Fruit fly (Drosophila melanogaster): ENCODE measurements around the gene eIF3g1.
A peak's percentile ranks its signal among the peaks of the same experiment; 100 is the strongest.
"Not testable (repeated sequence)": the region's sequence is repeated elsewhere in the genome, so short reads cannot be mapped to it uniquely, and the experiment has no call there.

Gene eIF3g1

DNA sequence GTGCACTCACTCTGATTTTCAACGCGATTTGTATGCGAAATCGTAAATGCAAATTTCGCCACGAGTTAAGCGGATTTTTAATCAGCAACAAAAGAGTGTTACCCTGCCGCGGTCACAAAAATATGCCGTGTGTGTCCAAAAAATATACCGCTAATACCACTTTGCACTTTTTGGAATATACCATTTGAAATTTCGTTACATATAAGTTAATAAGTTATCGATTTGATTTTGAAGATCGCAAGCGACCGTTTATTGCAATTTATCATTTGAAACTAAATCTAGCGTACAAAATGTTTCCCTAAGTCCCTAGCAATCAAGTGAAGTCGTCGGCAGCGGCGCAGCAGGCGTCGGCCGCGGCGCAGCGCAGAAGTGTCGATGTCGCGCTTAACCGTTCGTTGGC lies at the start of gene eIF3g1:
TSS of gene eIF3g1 (minus strand) at position 101 of the 400 bp plus-strand sequence.
- not testable (repeated sequence) for TF ChIP-seq noc (tag; optimal IDR thresholded peaks at IDR 0.05)

DNA sequence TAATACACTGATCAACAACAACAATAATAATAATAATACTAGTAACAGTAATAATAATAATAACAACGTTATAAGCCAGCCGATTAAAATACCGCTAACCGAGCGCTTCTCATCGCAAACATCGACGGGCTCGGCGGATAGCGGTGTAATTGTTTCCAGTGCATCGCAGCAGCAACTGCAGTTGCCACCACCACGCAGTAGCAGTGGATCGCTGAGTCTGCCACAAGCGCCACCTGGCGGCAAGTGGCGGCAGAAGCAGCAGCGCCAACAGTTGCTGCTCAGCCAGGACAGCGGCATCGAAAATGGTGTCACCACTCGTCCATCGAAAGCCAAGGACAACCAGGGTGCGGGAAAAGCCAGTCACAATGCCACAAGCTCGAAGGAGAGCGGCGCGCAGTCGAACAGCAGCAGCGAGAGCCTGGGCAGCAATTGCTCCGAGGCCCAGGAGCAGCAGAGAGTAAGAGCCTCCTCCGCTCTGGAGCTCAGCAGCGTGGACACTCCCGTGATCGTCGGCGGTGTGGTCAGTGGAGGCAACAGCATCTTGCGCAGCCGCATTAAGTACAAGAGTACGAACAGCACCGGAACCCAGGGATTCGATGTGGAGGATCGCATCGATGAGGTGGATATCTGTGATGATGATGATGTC lies 49.4 kb upstream of the eIF3g1 start:
- TF ChIP-seq noc (tag; optimal IDR thresholded peaks at IDR 0.05), result no peak

DNA sequence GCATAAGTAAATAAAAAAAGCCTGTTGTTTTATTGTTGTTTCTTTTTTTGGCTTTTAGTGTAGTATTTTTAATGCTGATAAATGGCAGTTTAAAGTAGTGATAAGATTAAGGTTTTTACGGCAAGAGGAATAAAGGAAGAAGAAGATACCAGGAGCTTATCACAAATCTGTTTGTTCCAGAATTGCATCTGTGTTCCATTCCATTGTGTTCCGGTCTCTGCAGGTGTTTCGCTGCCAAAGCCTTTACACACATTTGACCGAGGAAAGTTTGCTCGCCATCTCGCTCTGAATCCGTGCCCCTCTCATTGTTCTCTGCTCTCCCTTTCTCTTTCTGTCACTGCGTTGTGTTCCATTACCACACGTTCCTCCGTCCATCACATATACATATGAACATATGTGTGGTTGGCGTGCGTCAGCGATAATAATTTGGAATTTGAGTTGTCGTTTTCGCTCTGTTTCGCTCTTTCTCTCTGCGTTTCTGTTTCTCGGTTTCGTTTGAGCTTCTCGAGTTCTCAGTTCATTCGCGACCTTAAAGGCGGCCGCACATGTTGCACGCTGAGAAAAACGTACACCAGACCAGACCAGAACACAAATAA lies 48.2 kb upstream of the eIF3g1 start:
- peak; percentile 69 for TF ChIP-seq noc (tag; optimal IDR thresholded peaks at IDR 0.05)

DNA sequence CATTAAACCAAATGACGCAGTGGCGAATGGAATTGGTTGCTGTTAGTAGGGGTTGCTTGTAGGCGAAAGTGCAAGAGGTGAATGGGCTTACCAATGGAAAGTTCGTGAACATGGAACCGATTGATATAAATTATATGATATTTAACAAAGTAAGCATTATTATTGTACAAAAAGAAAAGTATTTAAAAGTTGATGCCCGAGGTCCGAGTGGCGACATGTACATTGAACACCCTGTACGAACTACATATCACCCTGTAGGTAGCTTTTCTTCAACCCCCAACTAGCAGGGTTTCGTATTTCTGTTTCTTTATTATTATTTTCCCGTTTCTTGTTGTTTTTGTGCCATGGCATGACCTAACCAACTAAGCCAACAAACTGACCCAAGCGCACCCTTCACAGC lies 47.1 kb upstream of the eIF3g1 start:
- TF ChIP-seq noc (tag; optimal IDR thresholded peaks at IDR 0.05), result no peak

DNA sequence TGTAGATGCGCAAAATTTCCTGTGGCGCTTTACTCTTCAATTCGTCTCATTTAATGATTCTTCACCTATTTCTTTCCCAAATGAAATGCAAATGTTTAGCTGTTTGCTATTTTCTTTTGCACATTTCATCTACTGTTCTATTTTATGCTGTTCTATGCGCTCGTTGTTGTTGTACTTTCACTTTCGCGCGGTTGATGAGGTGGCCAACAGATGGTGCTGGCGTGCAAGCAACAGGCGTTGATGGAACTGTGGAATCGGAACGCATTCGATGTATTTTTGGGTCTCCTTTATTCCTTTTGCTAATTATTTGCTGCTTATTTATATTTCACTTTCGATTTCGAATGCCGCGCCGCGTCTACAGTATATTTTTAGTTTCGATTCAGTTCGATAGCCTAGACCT lies 45.9 kb upstream of the eIF3g1 start:
- no peak for TF ChIP-seq noc (tag; optimal IDR thresholded peaks at IDR 0.05)

DNA sequence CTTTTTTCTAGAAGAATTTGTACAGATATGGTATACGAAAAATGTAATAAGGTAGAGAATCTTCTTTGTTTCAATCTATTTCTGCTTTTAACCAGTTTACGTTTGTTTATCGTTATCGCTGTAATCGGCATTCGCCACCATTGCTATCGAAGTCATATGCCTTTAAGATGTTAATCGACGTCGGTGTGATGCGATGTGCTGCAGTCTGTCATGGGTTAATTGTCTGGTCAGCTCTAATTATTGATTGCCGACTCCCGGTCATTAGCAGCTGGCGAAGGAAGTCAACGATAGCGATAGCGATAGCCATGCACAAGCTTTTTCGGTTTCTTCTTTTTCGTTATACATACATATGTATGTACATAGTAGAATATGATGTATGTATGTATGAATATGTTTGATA lies 45.3 kb upstream of the eIF3g1 start:
- TF ChIP-seq noc (tag; optimal IDR thresholded peaks at IDR 0.05), result no peak

DNA sequence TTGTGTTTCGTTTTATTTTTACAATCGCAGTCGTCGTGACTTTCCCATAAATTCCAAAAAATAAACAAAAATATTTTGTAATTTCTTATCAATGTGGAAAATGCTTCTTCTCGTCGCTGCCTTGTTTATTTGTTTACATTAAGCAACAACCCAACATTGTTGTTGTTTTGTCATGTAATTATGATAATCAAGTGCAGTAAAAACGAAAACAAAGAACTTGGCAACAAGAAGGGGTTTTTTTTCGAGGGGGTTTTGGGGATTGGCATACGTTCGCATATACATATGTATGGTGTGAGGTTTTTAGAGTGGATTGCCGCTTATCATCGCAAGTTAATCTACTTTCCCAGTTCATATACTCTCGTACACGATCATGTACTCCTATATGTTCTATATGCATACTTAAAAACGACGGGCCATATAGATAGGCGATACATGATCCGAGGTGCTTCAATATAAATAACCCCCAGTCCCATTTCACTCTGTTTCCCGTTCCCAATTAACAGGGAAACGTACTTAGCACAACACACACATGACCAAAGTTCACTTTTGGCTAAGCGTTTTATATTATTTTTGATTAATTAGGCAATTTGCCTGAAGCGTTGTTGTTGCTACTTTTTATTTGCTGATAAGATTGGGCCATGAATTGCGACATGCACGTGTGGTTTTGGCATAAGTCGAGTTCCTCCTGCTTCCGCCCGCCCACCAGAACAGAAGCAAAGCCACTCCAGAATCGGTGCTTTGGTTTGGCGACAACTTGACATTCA lies 43.6 kb upstream of the eIF3g1 start:
- peak; percentile 80 for TF ChIP-seq noc (tag; optimal IDR thresholded peaks at IDR 0.05)

DNA sequence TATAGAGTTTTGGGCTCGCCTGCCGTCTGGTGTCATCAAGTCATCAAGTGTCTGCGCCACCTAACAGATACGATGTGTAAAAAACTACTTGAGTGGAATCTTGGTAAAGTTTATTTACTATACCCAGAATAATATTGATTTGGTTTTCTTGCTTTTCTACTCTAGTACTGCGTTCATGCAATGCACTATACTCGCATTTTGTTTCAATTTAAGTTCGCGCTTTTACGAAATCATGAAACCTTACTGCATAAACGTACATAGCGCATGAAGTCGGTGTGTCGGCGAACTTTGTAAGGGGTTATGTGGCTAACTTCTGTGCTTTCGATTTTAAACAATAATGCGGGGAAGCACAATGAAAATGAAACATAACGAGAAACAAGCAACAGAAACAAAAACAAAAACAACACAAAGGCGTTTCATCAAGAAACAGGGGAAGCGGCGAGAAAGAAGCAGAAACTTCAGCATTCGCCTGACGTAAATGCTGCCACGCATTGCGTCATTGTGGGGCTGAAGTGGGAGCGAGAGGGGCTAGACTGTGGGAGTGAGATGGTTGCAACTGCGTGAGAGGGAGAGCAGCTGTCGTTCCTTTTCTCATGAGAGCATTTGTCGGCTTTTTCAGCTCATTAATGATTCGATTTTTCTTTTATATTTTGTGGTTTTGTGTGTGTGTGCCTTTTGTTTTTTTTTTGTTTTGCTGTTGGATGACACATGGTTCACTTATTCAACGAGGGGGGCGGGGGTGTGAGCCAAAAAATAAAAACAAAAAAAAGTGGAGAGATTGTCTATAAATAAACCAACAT lies 42.2 kb upstream of the eIF3g1 start:
- TF ChIP-seq noc (tag; optimal IDR thresholded peaks at IDR 0.05), result no peak

DNA sequence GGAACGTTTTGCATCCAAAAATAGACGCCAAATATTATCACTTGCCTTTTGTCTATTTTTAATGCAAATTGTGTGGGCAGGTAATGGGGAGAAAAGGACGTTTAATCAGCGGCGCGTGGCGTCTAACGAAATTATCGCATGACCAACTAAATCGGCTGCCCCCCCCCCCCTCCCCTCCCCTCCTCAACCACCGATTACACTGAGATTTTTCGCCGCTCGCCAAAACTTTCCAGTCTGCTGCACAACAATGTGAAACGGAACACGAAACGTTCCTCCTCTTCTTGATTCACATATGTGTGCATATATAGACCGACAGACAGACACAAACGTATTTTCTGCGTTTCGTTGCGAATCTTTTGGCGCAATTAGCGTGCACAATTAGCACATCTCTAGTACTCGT lies 41.0 kb upstream of the eIF3g1 start:
- no peak for TF ChIP-seq noc (tag; optimal IDR thresholded peaks at IDR 0.05)

DNA sequence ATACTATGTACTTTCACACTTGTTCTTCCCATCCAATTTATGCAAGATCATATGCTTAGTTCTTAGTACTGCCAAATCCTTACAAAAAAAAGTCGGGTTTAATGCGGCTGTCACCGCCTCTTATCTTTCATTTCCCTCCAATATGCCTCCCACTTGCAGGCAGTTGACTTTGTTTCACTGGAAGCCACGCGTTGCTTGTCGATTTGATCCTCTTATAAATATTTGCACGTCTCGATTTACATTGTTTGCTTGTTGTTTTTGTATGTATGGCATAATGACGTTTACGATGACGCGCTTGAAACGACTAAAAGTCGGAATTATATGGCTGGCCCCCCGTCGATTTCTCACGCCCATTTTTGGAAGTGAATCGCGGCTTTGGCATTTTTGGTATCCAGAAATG lies 38.8 kb upstream of the eIF3g1 start:
- TF ChIP-seq noc (tag; optimal IDR thresholded peaks at IDR 0.05), result no peak

DNA sequence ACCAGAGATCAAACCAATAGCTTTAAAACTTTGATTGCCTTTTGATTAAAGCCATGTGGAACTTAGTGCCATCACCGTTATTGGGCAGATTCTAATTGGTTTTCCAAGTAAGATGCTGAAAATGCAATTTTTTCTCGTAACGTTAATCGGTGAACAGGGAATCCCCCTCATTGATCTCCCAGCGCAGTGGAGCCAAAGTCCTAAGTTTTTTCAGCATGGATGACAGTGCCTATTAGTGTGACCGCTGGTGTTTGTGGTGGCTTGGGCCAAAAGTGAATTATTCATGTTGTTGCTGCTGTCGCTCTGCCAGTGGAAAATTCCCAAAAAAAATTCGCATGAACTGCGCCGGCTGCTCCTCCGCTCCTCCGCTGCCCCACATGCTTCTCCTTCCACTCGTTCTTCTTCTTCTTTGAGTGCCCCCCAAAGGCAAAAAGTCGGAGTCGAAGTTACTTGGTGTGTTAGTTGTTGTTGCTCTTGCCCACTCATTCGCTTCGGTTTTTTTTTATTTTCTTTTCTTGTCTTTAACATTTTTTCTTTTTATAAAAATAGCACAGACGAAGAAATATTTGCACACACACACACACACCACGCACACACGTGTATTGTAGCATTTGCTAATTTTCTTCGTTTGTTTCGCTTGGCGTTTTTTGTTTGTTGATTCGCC lies 37.9 kb upstream of the eIF3g1 start:
- TF ChIP-seq noc (tag; optimal IDR thresholded peaks at IDR 0.05), result no peak

DNA sequence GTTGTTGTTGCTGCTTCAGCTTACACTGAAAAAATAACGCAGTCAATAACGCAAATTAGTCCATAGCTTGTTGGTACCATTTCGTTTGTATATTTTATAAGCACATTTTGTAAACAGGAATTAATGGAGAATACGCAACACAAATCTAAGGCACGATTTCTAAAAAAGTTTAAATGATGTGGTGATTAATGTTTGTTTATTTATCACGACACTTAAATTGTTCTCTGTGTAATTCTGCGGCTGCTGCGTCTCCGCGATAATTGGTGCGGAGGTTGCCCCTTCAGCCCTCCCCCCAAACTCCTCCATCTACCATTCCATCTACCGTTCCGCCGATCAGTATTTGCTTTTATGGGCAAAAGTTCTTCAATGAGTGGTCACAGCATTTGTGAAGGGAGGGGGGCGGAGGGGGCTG lies 37.3 kb upstream of the eIF3g1 start:
- TF ChIP-seq noc (tag; optimal IDR thresholded peaks at IDR 0.05), result peak; percentile 71

DNA sequence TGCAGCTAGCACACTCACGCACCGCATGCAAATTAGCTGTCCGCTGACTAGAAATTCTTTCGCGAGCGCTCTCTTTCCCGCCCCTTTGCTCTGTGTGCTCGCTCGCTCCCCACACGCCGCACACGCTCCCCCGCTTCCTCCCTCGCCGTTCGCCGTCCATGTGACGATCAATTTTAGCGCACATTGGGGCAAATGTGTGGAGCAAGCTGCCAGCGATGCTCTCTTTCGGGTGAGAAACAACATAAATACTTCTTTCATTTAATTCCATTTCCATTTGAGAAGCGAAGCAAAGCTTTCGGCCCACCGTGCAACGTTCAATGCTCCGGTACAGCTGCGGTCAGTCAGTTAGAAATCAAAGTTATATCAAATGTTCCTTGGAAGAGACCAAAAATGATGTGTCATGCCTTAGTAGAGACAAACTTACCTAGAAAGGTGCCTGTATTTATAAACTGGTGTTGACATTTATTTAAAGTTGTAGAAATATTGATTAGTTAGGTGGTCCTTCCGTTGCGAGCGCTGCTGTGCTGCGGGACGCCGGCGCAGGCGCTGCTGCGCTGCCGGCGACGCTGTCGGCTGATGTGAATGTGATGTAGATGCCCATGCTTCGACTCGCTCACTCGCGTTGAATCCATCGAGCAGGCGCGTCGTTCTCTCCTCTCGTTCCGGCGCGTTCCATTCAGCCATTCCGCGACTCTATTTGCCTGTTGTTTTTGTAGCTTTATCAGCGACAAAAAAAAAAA lies 36.1 kb upstream of the eIF3g1 start:
- TF ChIP-seq noc (tag; optimal IDR thresholded peaks at IDR 0.05), result peak; percentile 98

DNA sequence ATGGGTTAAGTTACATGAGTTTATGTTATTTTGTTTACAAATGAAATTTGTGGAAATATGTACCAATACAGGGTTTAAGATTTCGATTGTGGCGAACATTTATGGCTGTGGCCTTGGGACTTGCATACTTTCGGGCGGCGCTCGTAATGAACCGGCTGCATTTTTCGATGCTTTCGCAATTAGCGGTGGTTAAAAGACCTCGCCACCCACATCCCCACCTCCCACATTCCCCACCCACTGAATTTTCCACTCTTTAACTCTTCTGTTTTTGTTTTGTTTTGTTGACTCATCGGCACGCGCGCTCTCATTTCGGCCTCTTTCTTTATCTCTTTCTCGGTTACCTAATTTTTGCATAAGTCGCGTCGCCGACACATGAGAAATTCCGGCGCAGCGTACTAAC lies 35.5 kb upstream of the eIF3g1 start:
- no peak for TF ChIP-seq noc (tag; optimal IDR thresholded peaks at IDR 0.05)

All from whole organism, larva.